Worm (Caenorhabditis elegans) whole organism, L1 larva: ENCODE measurements around the gene T21B4.3.

ENCODE experiments used
- Y116A8C.19 ChIP-seq: sonication (generic microtip); optimal IDR thresholded peaks from 2 replicates; lab custom pipeline; 2016; ENCODE audit warnings: missing compliant biosample characterization, missing genetic modification characterization, borderline replicate concordance
- aha-1 ChIP-seq: fragments of 150-350 bp; optimal IDR thresholded peaks from 2 replicates; lab custom pipeline; 2014; ENCODE audit warnings: missing biosample characterization, missing genetic modification characterization
- alr-1 ChIP-seq: fragments of 200-800 bp; sonication (Bioruptor generic); optimal IDR thresholded peaks from 2 replicates; lab custom pipeline; 2018; ENCODE audit warnings: borderline replicate concordance, mild to moderate bottlenecking, missing genetic modification characterization, missing compliant biosample characterization
- aly-2 ChIP-seq: fragments of 150-350 bp; optimal IDR thresholded peaks from 2 replicates; lab custom pipeline; 2014; ENCODE audit warnings: missing biosample characterization, missing genetic modification characterization
- blmp-1 ChIP-seq: fragments of 150-350 bp; optimal IDR thresholded peaks from 2 replicates; lab custom pipeline; 2014; ENCODE audit warnings: missing biosample characterization, missing genetic modification characterization
- ceh-63 ChIP-seq: fragments of 200-800 bp; sonication (Bioruptor generic); optimal IDR thresholded peaks from 2 replicates; lab custom pipeline; 2018; ENCODE audit warnings: mild to moderate bottlenecking, missing genetic modification characterization, missing compliant biosample characterization
- ceh-8 ChIP-seq: fragments of 200-800 bp; sonication (Bioruptor generic); optimal IDR thresholded peaks from 2 replicates; lab custom pipeline; 2018; ENCODE audit warnings: mild to moderate bottlenecking, missing genetic modification characterization, moderate library complexity, missing compliant biosample characterization
- ceh-82 ChIP-seq, 3 experiments: fragments of 150-350 bp in 1 of 3; sonication (generic microtip) in 2 of 3; optimal IDR thresholded peaks; 2 replicates each; lab custom pipeline; 2014 to 2017; ENCODE audit warnings: missing biosample characterization in 3 of 3, missing genetic modification characterization in 3 of 3
- ceh-88 ChIP-seq: fragments of 200-800 bp; sonication (Bioruptor generic); IDR thresholded peaks from 2 replicates; pipeline ENCODE4 v1.3.6; 2022; ENCODE audit warnings: missing genetic modification characterization, missing compliant biosample characterization
- dpl-1 ChIP-seq, 3 experiments: fragments of 150-350 bp in 2 of 3; sonication (generic microtip) in 1 of 3; optimal IDR thresholded peaks; 2 replicates each; lab custom pipeline; 2014 to 2017; ENCODE audit warnings: missing biosample characterization in 3 of 3, missing genetic modification characterization in 3 of 3, missing genetic modification reagents in 3 of 3
- dsc-1 ChIP-seq: sonication (generic microtip); optimal IDR thresholded peaks from 2 replicates; lab custom pipeline; 2016; ENCODE audit warnings: mild to moderate bottlenecking, missing genetic modification characterization, missing compliant biosample characterization
- efl-1 ChIP-seq, 4 experiments: fragments of 150-350 bp; optimal IDR thresholded peaks in 3 of 4; peaks in 1 of 4; 1 replicate in 1 of 4; 2 replicates in 3 of 4; lab custom pipeline; 2014; ENCODE audit warnings: missing biosample characterization in 2 of 4, missing genetic modification characterization in 2 of 4, missing genetic modification reagents in 2 of 4
- egl-27 ChIP-seq, 2 experiments: fragments of 150-350 bp in 1 of 2; sonication (generic microtip); optimal IDR thresholded peaks; 3 replicates each; lab custom pipeline; 2017 to 2018; ENCODE audit warnings: missing biosample characterization in 2 of 2, missing genetic modification characterization in 2 of 2, missing genetic modification reagents in 2 of 2
- elt-2 ChIP-seq: sonication (generic microtip); optimal IDR thresholded peaks from 2 replicates; lab custom pipeline; 2016; ENCODE audit warnings: missing genetic modification characterization, mild to moderate bottlenecking, inconsistent platforms, missing compliant biosample characterization, missing genetic modification reagents
- elt-3 ChIP-seq, 6 experiments: fragments of 150-350 bp in 1 of 6; sonication (generic microtip); optimal IDR thresholded peaks; 2 replicates each; lab custom pipeline; 2017 to 2018; ENCODE audit warnings: missing biosample characterization in 6 of 6, missing genetic modification characterization in 6 of 6, inconsistent platforms in 1 of 6
- ets-5 ChIP-seq: fragments of 200-800 bp; sonication (Bioruptor generic); IDR thresholded peaks from 2 replicates; pipeline ENCODE4 v1.3.6; 2022; ENCODE audit warnings: missing genetic modification characterization, missing compliant biosample characterization
- fkh-8 ChIP-seq: sonication (generic microtip); optimal IDR thresholded peaks from 2 replicates; lab custom pipeline; 2016; ENCODE audit warnings: mild to moderate bottlenecking, missing genetic modification characterization, missing compliant biosample characterization
- grh-1 ChIP-seq: fragments of 200-800 bp; sonication (Bioruptor generic); IDR thresholded peaks from 2 replicates; pipeline ENCODE4 v1.3.6; 2022; ENCODE audit warnings: missing genetic modification reagents, missing genetic modification characterization, missing compliant biosample characterization
- hlh-17 ChIP-seq: fragments of 200-800 bp; sonication (Bioruptor generic); optimal IDR thresholded peaks from 2 replicates; lab custom pipeline; 2018; ENCODE audit warnings: missing genetic modification characterization, mild to moderate bottlenecking, missing compliant biosample characterization, moderate library complexity, borderline replicate concordance
- hpl-2 ChIP-seq: fragments of 150-350 bp; optimal IDR thresholded peaks from 2 replicates; lab custom pipeline; 2014; ENCODE audit warnings: missing biosample characterization, missing genetic modification reagents, missing genetic modification characterization
- irx-1 ChIP-seq: sonication (generic microtip); optimal IDR thresholded peaks from 2 replicates; lab custom pipeline; 2016; ENCODE audit warnings: missing genetic modification characterization, missing compliant biosample characterization
- lin-14 ChIP-seq: fragments of 200-800 bp; sonication (Bioruptor generic); optimal IDR thresholded peaks from 2 replicates; lab custom pipeline; 2018; ENCODE audit warnings: mild to moderate bottlenecking, missing genetic modification characterization, moderate library complexity, missing compliant biosample characterization
- lin-39 ChIP-seq: fragments of 150-350 bp; optimal IDR thresholded peaks from 2 replicates; lab custom pipeline; 2014; ENCODE audit warnings: missing biosample characterization, missing genetic modification reagents, missing genetic modification characterization
- lsy-2 ChIP-seq, 2 experiments: fragments of 150-350 bp; optimal IDR thresholded peaks; 2 replicates each; lab custom pipeline; 2014; ENCODE audit warnings: missing biosample characterization in 2 of 2, missing genetic modification characterization in 2 of 2
- nhr-11 ChIP-seq: fragments of 150-350 bp; optimal IDR thresholded peaks from 2 replicates; lab custom pipeline; 2014; ENCODE audit warnings: missing biosample characterization, missing genetic modification characterization
- nhr-19 ChIP-seq: fragments of 200-800 bp; sonication (Bioruptor generic); conservative IDR thresholded peaks from 2 replicates; pipeline ENCODE4 v1.3.6; 2022; ENCODE audit warnings: missing genetic modification characterization, missing compliant biosample characterization
- nhr-20 ChIP-seq: sonication (generic microtip); optimal IDR thresholded peaks from 2 replicates; lab custom pipeline; 2016; ENCODE audit warnings: mild to moderate bottlenecking, missing genetic modification characterization, missing compliant biosample characterization
- nhr-237 ChIP-seq: fragments of 150-350 bp; optimal IDR thresholded peaks from 2 replicates; lab custom pipeline; 2014; ENCODE audit warnings: missing biosample characterization, missing genetic modification characterization
- nhr-71 ChIP-seq: sonication (generic microtip); optimal IDR thresholded peaks from 2 replicates; lab custom pipeline; 2016; ENCODE audit warnings: mild to moderate bottlenecking, missing genetic modification characterization, moderate library complexity, missing compliant biosample characterization
- nhr-76 ChIP-seq: sonication (generic microtip); optimal IDR thresholded peaks from 2 replicates; lab custom pipeline; 2017; ENCODE audit warnings: missing biosample characterization, missing genetic modification characterization
- nhr-77 ChIP-seq: fragments of 150-350 bp; optimal IDR thresholded peaks from 2 replicates; lab custom pipeline; 2014; ENCODE audit warnings: missing biosample characterization, missing genetic modification characterization
- nhr-84 ChIP-seq: sonication (generic microtip); optimal IDR thresholded peaks from 2 replicates; lab custom pipeline; 2017; ENCODE audit warnings: missing biosample characterization, missing genetic modification characterization
- nhr-85 ChIP-seq: sonication (generic microtip); peaks from one replicate; lab custom pipeline; 2016; ENCODE audit warnings: missing genetic modification characterization, inconsistent platforms, missing compliant biosample characterization
- pag-3 ChIP-seq: sonication (generic microtip); optimal IDR thresholded peaks from 2 replicates; lab custom pipeline; 2017; ENCODE audit warnings: missing genetic modification characterization, mild to moderate bottlenecking, missing compliant biosample characterization, antibody characterized with exemption, borderline replicate concordance; ENCODE audit not compliant: insufficient read depth
- pax-3 ChIP-seq: fragments of 200-800 bp; sonication (Bioruptor generic); optimal IDR thresholded peaks from 2 replicates; lab custom pipeline; 2018; ENCODE audit warnings: mild to moderate bottlenecking, missing genetic modification characterization, moderate library complexity, missing compliant biosample characterization
- pqm-1 ChIP-seq: sonication (generic microtip); optimal IDR thresholded peaks from 3 replicates; lab custom pipeline; 2017; ENCODE audit warnings: missing biosample characterization, missing genetic modification characterization
- skn-1 ChIP-seq: fragments of 150-350 bp; optimal IDR thresholded peaks from 2 replicates; lab custom pipeline; 2014; ENCODE audit warnings: missing biosample characterization, missing genetic modification characterization
- snpc-4 ChIP-seq: fragments of 150-350 bp; optimal IDR thresholded peaks from 2 replicates; lab custom pipeline; 2014; ENCODE audit warnings: missing biosample characterization, missing genetic modification characterization
- sptf-1 ChIP-seq: fragments of 150-350 bp; optimal IDR thresholded peaks from 2 replicates; lab custom pipeline; 2014; ENCODE audit warnings: missing biosample characterization, missing genetic modification characterization
- swsn-7 ChIP-seq: sonication (generic microtip); optimal IDR thresholded peaks from 2 replicates; lab custom pipeline; 2016; ENCODE audit warnings: missing genetic modification characterization, missing compliant biosample characterization
- unc-30 ChIP-seq: sonication (generic microtip); optimal IDR thresholded peaks from 2 replicates; lab custom pipeline; 2017; ENCODE audit warnings: missing biosample characterization, missing genetic modification characterization
- unc-62 ChIP-seq: fragments of 150-350 bp; optimal IDR thresholded peaks from 2 replicates; lab custom pipeline; 2014; ENCODE audit warnings: missing biosample characterization, missing genetic modification reagents, missing genetic modification characterization
- unc-86 ChIP-seq: sonication (generic microtip); optimal IDR thresholded peaks from 2 replicates; lab custom pipeline; 2016; ENCODE audit warnings: missing genetic modification characterization, missing compliant biosample characterization
- unc-98 ChIP-seq: fragments of 200-800 bp; sonication (Bioruptor generic); IDR thresholded peaks from 2 replicates; pipeline ENCODE4 v1.3.6; 2022; ENCODE audit warnings: missing genetic modification characterization, missing compliant biosample characterization

T21B4.3 gene

DNA sequence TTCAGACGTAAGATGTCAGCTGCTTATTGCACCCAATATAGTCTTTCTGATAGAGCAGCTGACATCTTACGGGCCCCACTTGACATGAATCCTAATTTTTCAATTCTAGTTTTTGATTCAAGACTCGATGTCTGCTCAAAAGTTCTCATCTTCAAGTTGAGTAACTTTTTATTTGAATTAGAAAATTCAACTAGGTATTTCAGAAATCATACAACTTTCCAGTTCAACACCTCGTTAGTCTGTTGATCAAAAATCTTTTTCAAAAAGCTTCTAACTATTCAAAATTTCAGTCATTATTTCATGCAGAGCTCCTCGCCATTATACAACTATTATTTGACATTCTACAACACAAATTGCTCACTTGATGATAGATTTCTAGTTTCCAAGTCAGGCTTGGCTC lies 15.0 kb upstream of the T21B4.3 start, which contains the start of gene srh-73:
Gene srh-73 (plus strand): TSS at position 301 of the 400 bp plus-strand sequence.
- TF ChIP-seq nhr-11 = no peak
- no peak for TF ChIP-seq nhr-20
- no peak for TF ChIP-seq dpl-1 (GFP tag; optimal IDR thresholded peaks at IDR 0.05; lab: Kevin White, UChicago)
- no peak for TF ChIP-seq swsn-7 (tag; lab: Kevin White, UChicago)
- TF ChIP-seq aha-1 (tag; lab: Kevin White, UChicago) = no peak
- no peak for TF ChIP-seq ceh-63 (GFP tag; lab: Kevin White, UChicago)
- TF ChIP-seq pag-3 (tag; lab: Kevin White, UChicago) = no peak
- TF ChIP-seq alr-1 (tag; lab: Kevin White, UChicago) = no peak
- no peak for TF ChIP-seq nhr-237 (tag; lab: Kevin White, UChicago)
- no peak for TF ChIP-seq snpc-4 (tag; lab: Kevin White, UChicago)
- no peak for TF ChIP-seq unc-98 (GFP tag; lab: Robert Waterston, UW)
- TF ChIP-seq nhr-77 = no peak
- no peak for TF ChIP-seq lin-39 (tag; lab: Kevin White, UChicago)
- no peak for TF ChIP-seq unc-30
- TF ChIP-seq sptf-1 (tag; lab: Kevin White, UChicago) = no peak

- TF ChIP-seq hpl-2 (GFP tag; lab: Kevin White, UChicago) = no peak
- no peak for TF ChIP-seq hlh-17 (GFP tag; lab: Kevin White, UChicago)
- TF ChIP-seq Y116A8C.19 (tag; lab: Kevin White, UChicago) = no peak
These were observed 11.8 kb upstream of the T21B4.3 start, which contains the start of gene srh-67 for ce11 chrII:12508650-12509049. Gene srh-67 (plus strand): TSS chrII:12508950.

- no peak for TF ChIP-seq dsc-1
These were observed 10.2 kb upstream of the T21B4.3 start, which contains the start of gene srh-68 for ce11 chrII:12507038-12507437. Gene srh-68 (plus strand): TSS chrII:12507338.

DNA sequence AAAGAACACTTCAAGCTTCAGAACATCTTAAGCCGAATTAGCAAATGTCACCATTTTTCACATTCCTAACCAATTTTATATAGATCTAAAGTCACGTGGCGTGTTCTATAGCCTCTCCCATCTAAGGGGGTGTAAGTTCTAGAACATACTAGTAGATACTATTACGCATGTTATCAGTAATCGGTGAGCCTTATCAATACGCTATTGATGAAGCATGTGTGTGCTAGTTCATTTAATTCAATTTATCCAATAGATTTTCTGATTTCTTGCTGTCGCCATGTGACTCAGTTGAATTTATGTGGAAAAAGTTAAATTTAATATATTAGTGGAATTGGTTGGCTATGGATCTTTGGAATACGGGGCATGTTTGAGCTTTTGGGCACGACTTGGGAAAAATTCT lies 9.6 kb upstream of the T21B4.3 start:
- TF ChIP-seq alr-1 (tag; lab: Kevin White, UChicago) = no peak
- TF ChIP-seq lin-39 (tag; lab: Kevin White, UChicago) = no peak
- no peak for TF ChIP-seq aha-1 (tag; lab: Kevin White, UChicago)
- TF ChIP-seq unc-62 (GFP tag; lab: Kevin White, UChicago) = no peak
- no peak for TF ChIP-seq lin-14 (GFP tag; lab: Kevin White, UChicago)
- TF ChIP-seq irx-1 = no peak
- no peak for TF ChIP-seq nhr-85 (tag; lab: Kevin White, UChicago)
- no peak for TF ChIP-seq unc-86 (tag; lab: Kevin White, UChicago)
- no peak for TF ChIP-seq pqm-1
- no peak for TF ChIP-seq aly-2 (tag; lab: Kevin White, UChicago)
- no peak for TF ChIP-seq dpl-1 (GFP tag; optimal IDR thresholded peaks at IDR 0.05; lab: Kevin White, UChicago)
- no peak for TF ChIP-seq pax-3 (tag; lab: Kevin White, UChicago)
- no peak for TF ChIP-seq ceh-82 (tag; optimal IDR thresholded peaks at IDR 0.05; lab: Kevin White, UChicago)
- TF ChIP-seq blmp-1 (tag; lab: Kevin White, UChicago) = no peak
- no peak for TF ChIP-seq skn-1
- no peak for TF ChIP-seq nhr-71 (tag; lab: Kevin White, UChicago)
- TF ChIP-seq swsn-7 (tag; lab: Kevin White, UChicago) = peak; percentile 0
- no peak for TF ChIP-seq egl-27 (tag; optimal IDR thresholded peaks at IDR 0.05; lab: Kevin White, UChicago)
- no peak for TF ChIP-seq unc-98 (GFP tag; lab: Robert Waterston, UW)
- TF ChIP-seq ceh-8 (GFP tag; lab: Kevin White, UChicago) = peak; percentile 27
- no peak for TF ChIP-seq pag-3 (tag; lab: Kevin White, UChicago)
- no peak for TF ChIP-seq efl-1 (optimal IDR thresholded peaks at IDR 0.05; lab: Kevin White, UChicago)
- TF ChIP-seq efl-1 (GFP tag; optimal IDR thresholded peaks at IDR 0.05 in 1 of 2; lab: Kevin White, UChicago) = no peak
- TF ChIP-seq lsy-2 (tag; optimal IDR thresholded peaks at IDR 0.05; lab: Kevin White, UChicago) = no peak
- no peak for TF ChIP-seq nhr-76
- peak; percentile 78 for TF ChIP-seq fkh-8 (tag; lab: Kevin White, UChicago)
- no peak for TF ChIP-seq nhr-84 (tag; lab: Kevin White, UChicago)
- TF ChIP-seq snpc-4 (tag; lab: Kevin White, UChicago) = no peak
- TF ChIP-seq nhr-20 = no peak
- TF ChIP-seq ceh-88 (GFP tag; lab: Robert Waterston, UW) = no peak
- TF ChIP-seq nhr-11 = no peak
- no peak for TF ChIP-seq grh-1 (GFP tag; lab: Robert Waterston, UW)
- TF ChIP-seq nhr-237 (tag; lab: Kevin White, UChicago) = no peak
- TF ChIP-seq ceh-63 (GFP tag; lab: Kevin White, UChicago) = no peak
- no peak for TF ChIP-seq nhr-19 (GFP tag; lab: Robert Waterston, UW)
- no peak for TF ChIP-seq ets-5 (GFP tag; lab: Robert Waterston, UW)
- TF ChIP-seq elt-3 (tag; optimal IDR thresholded peaks at IDR 0.05; lab: Kevin White, UChicago) = no peak
- no peak for TF ChIP-seq elt-2 (tag; lab: Kevin White, UChicago)
